Fruit fly (Drosophila melanogaster): Measurements from ENCODE around the gene Fum2.
A peak's percentile ranks its signal among the peaks of the same experiment; 100 is the strongest.

The Fum2 gene

DNA sequence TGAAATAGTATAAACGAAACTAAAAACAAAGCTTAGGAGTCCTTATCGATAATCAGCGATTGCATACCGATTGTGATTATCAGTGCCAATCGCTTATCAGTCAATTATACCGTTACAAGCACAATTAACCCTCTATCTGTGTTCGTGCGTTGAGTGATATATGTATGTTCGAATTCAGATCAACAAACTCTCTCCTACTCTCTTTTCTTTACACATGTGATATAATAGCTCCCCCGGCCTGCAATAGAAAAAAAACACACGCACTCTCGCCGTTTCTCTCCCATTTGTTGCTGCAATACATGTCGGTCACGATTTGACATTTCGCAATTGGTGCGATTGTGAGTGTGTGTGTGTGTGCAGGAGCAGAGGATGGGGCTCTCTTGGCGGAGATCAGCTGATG lies 19.2 kb upstream of the Fum2 start (continued):
- TF ChIP-seq vvl (GFP tag; IDR thresholded peaks at IDR 0.05), result no peak
- no peak for TF ChIP-seq Ssrp (tag; optimal IDR thresholded peaks at IDR 0.05)
- peak in 1 of 2 experiments; percentile 92 for TF ChIP-seq Pdp1 (GFP tag; optimal IDR thresholded peaks at IDR 0.05)
- TF ChIP-seq gt (GFP tag; IDR thresholded peaks at IDR 0.05), result no peak
- TF ChIP-seq CG5953 (GFP tag; IDR thresholded peaks at IDR 0.05), result no peak
- TF ChIP-seq CG4820 (GFP tag; optimal IDR thresholded peaks at IDR 0.05), result no peak
- no peak for TF ChIP-seq chinmo (GFP tag; IDR thresholded peaks at IDR 0.05; ENCODE audit: partially characterized antibody)
- peak; percentile 87 for TF ChIP-seq grn (GFP tag; optimal IDR thresholded peaks at IDR 0.05)
- TF ChIP-seq pita (GFP tag; optimal IDR thresholded peaks at IDR 0.05), result no peak

DNA sequence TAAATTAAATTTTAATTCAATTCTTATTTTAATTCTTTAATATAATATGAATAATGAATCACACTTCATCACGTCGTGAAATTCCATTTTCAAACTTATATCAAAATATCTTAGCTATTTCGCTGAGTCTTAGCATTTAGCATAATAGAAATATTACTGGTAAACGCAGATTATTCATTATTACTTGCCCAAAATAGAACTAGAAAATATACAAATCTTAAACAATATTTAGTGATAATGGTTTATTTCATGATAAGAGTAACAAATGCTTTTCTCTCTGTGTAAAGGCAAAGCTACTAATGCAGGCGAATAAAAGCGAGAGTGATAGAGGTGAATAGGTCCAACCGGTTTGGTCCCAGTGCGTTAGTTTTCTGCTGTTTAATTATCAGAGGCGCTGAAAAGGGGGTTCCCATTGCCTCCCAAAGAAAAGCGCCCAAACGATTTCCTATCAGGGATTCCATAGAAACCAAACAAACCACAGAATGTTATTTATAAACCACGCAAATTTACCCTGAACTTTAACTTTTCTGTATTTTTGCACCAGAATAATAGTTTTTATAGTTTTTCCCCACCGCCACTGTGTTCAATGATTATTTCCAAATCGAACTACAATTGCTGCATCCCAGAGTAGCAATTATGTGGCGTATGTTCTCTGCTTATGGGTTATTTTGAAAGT lies 18.6 kb upstream of the Fum2 start:
- peak; percentile 2 for TF ChIP-seq CG12155 (GFP tag; optimal IDR thresholded peaks at IDR 0.05)
- peak; percentile 24 for TF ChIP-seq shn (GFP tag; optimal IDR thresholded peaks at IDR 0.05)
- TF ChIP-seq dmrt99B (tag; optimal IDR thresholded peaks at IDR 0.05), result peak; percentile 58
- no peak for TF ChIP-seq CG43689 (GFP tag; IDR thresholded peaks at IDR 0.05)
- TF ChIP-seq seq (GFP tag; IDR thresholded peaks at IDR 0.05), result peak; percentile 59; the same call in 1 of the 2 replicates
- TF ChIP-seq Sry-δ (GFP tag; optimal IDR thresholded peaks at IDR 0.05), result no peak
- TF ChIP-seq HHEX (GFP tag; optimal IDR thresholded peaks at IDR 0.05), result no peak
- peak; percentile 49; the same call in 2 of the 3 replicates for TF ChIP-seq tgo (GFP tag; IDR thresholded peaks at IDR 0.05)
- peak; percentile 8 for TF ChIP-seq NK7.1 (GFP tag; optimal IDR thresholded peaks at IDR 0.05)
- TF ChIP-seq Med (GFP tag), result peak; percentile 84
- TF ChIP-seq H2.0 (GFP tag; IDR thresholded peaks at IDR 0.05), result peak; percentile 49; the same call in 1 of the 2 replicates
- peak; percentile 52 for TF ChIP-seq CG2120 (GFP tag; optimal IDR thresholded peaks at IDR 0.05)
- peak; percentile 25 for TF ChIP-seq CG3163 (GFP tag; optimal IDR thresholded peaks at IDR 0.05)
- TF ChIP-seq CG1529 (GFP tag; optimal IDR thresholded peaks at IDR 0.05), result no peak
- TF ChIP-seq Oli (tag; optimal IDR thresholded peaks at IDR 0.05), result peak; percentile 36
- no peak for TF ChIP-seq CG3838 (GFP tag; optimal IDR thresholded peaks at IDR 0.05)
- TF ChIP-seq CG6272 (GFP tag; IDR thresholded peaks at IDR 0.05), result no peak
- TF ChIP-seq CG15514 (GFP tag; optimal IDR thresholded peaks at IDR 0.05), result peak; percentile 23
- no peak for TF ChIP-seq zfh1 (GFP tag; IDR thresholded peaks at IDR 0.05)
- peak; percentile 12; the same call in 1 of the 2 replicates for TF ChIP-seq CG11085 (GFP tag; IDR thresholded peaks at IDR 0.05)
- peak; percentile 37; the same call in 1 of the 3 replicates for TF ChIP-seq Aef1 (GFP tag; IDR thresholded peaks at IDR 0.05)
- TF ChIP-seq CTCF (GFP tag; optimal IDR thresholded peaks at IDR 0.05), result no peak
- TF ChIP-seq PHDP (tag; optimal IDR thresholded peaks at IDR 0.05), result peak; percentile 23
- TF ChIP-seq CG4328 (GFP tag; optimal IDR thresholded peaks at IDR 0.05), result no peak
- TF ChIP-seq Atf6 (GFP tag; IDR thresholded peaks at IDR 0.05), result no peak
- TF ChIP-seq CG2712 (tag; optimal IDR thresholded peaks at IDR 0.05), result peak; percentile 18
- no peak for TF ChIP-seq sima (GFP tag; optimal IDR thresholded peaks at IDR 0.05)
- peak; percentile 0 for TF ChIP-seq bab2 (GFP tag; optimal IDR thresholded peaks at IDR 0.05)
- peak; percentile 29 for TF ChIP-seq Hsf (GFP tag; optimal IDR thresholded peaks at IDR 0.05)
- TF ChIP-seq CG17328 (GFP tag; IDR thresholded peaks at IDR 0.05), result peak; percentile 35; the same call in 1 of the 2 replicates
- TF ChIP-seq unpg (GFP tag; optimal IDR thresholded peaks at IDR 0.05), result peak; percentile 20
- TF ChIP-seq Side (GFP tag; optimal IDR thresholded peaks at IDR 0.05), result no peak
- peak; percentile 18 for TF ChIP-seq CG10209 (GFP tag; optimal IDR thresholded peaks at IDR 0.05)
- TF ChIP-seq CG12236 (GFP tag; optimal IDR thresholded peaks at IDR 0.05), result no peak
- TF ChIP-seq nom (GFP tag; optimal IDR thresholded peaks at IDR 0.05), result no peak
- no peak for TF ChIP-seq D (optimal IDR thresholded peaks at IDR 0.05)
- TF ChIP-seq D (GFP tag; optimal IDR thresholded peaks at IDR 0.05), result no peak
- peak; percentile 76; the same call in 1 of the 2 replicates for TF ChIP-seq Rfx (GFP tag; IDR thresholded peaks at IDR 0.05)
- 0 out of 2 replicates have a peak, but pooled peaks have one; percentile 32 for TF ChIP-seq Oaz (GFP tag; IDR thresholded peaks at IDR 0.05)
- no peak for TF ChIP-seq ab (GFP tag; optimal IDR thresholded peaks at IDR 0.05)
- TF ChIP-seq Ada2b (GFP tag; IDR thresholded peaks at IDR 0.05), result peak; percentile 49; the same call in 1 of the 2 replicates
